Fruit fly (Drosophila melanogaster) whole organism, adult: Measurements from ENCODE around the gene LPCAT.
A peak's percentile ranks its signal among the peaks of the same experiment; 100 is the strongest.

Experiments used
- CG1620 ChIP-seq: fragments of 200-800 bp; sonication (Bioruptor generic); optimal IDR thresholded peaks from 2 replicates; lab custom pipeline; 2016; ENCODE audit warnings: missing biosample characterization, missing genetic modification characterization
- CG33017 ChIP-seq: fragments of 200-800 bp; sonication (Bioruptor generic); optimal IDR thresholded peaks from 2 replicates; lab custom pipeline; 2018; ENCODE audit warnings: missing biosample characterization, mild to moderate bottlenecking, missing genetic modification characterization, moderate library complexity
- CG7045 ChIP-seq: fragments of 200-800 bp; sonication (Bioruptor generic); optimal IDR thresholded peaks from 2 replicates; lab custom pipeline; 2017; ENCODE audit warnings: missing biosample characterization, mild to moderate bottlenecking, missing genetic modification characterization
- CG7101 ChIP-seq: fragments of 200-800 bp; sonication (Bioruptor generic); optimal IDR thresholded peaks from 2 replicates; lab custom pipeline; 2018; ENCODE audit warnings: missing biosample characterization, mild to moderate bottlenecking, missing genetic modification characterization, moderate library complexity
- Clk ChIP-seq: fragments of 200-800 bp; sonication (Bioruptor generic); optimal IDR thresholded peaks from 2 replicates; lab custom pipeline; 2017; ENCODE audit warnings: missing biosample characterization, missing genetic modification characterization
- Crg-1 ChIP-seq: fragments of 200-800 bp; sonication (Bioruptor generic); optimal IDR thresholded peaks from 2 replicates; lab custom pipeline; 2016; ENCODE audit warnings: missing biosample characterization, missing genetic modification characterization
- Mnt ChIP-seq: fragments of 200-800 bp; sonication (Bioruptor generic); optimal IDR thresholded peaks from 2 replicates; lab custom pipeline; 2016; ENCODE audit warnings: missing biosample characterization, mild to moderate bottlenecking, missing genetic modification characterization
- cic ChIP-seq: fragments of 200-800 bp; sonication (Bioruptor generic); optimal IDR thresholded peaks from 2 replicates; lab custom pipeline; 2017; ENCODE audit warnings: missing biosample characterization, mild to moderate bottlenecking, missing genetic modification characterization, moderate library complexity
- cnc ChIP-seq, 2 experiments: fragments of >200 bp; optimal IDR thresholded peaks; 2 replicates each; lab custom pipeline; 2017
- kay ChIP-seq: fragments of 200-800 bp; sonication (Bioruptor generic); peaks from one replicate; lab custom pipeline; 2016; ENCODE audit warnings: missing biosample characterization, missing genetic modification characterization, borderline replicate concordance
- pad ChIP-seq: fragments of 200-800 bp; sonication (Bioruptor generic); optimal IDR thresholded peaks from 3 replicates; lab custom pipeline; 2017; ENCODE audit warnings: missing biosample characterization, missing genetic modification characterization, mild to moderate bottlenecking, moderate library complexity, missing genetic modification reagents
- tj ChIP-seq: fragments of 200-800 bp; sonication (Bioruptor generic); optimal IDR thresholded peaks from 3 replicates; lab custom pipeline; 2017; ENCODE audit warnings: missing biosample characterization, mild to moderate bottlenecking, missing genetic modification characterization, moderate library complexity

DNA sequence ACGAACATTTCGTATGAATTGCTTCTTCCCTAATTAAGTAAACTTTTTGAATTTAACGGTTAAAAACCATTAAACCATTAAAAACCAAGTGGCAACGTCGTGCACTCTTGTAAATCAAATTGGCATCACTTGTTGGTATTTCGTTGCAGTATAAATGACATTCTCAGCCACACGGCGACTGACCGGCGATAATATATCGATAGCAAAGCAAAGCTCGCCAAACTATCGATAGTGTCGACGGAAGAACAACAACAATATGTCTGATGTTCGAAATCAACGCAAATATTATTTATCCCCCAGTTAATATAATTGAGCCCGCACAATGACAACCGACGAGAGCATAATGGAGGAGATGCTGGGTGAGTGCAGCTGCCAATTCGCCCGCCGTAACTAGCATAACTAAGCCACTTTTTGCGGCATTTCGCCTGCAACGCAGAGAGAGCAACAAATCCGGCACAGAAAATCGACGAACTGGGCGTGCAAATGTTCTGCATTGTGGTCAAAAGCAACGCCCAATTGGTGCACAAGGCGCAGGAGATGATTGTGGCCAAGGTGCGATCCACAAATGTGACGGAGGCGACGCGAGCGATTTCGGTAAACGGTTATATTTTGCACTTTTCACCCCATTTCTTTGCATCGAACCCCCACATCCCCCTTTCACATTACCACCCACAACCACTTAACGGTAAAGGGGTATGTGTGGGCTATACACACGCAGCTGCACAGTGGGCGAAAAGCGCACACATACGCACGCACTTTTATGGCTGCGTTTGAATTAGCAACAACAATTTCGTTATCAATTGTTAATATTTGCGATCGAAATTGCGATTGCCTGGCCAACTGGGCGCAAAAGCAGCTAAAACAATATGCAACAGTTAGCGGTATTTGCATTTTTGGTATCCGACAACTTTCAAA is 21.3 kb upstream of the LPCAT start, which contains the start of gene Gga:
- TF ChIP-seq Crg-1 (GFP tag; lab: Kevin White, UChicago), result peak; percentile 1
- TF ChIP-seq cnc (optimal IDR thresholded peaks at IDR 0.05; lab: Kevin White, UChicago), result no peak
- no peak for TF ChIP-seq kay
- TF ChIP-seq CG33017, result no peak
- TF ChIP-seq CG1620, result peak; percentile 21
- peak; percentile 62 for TF ChIP-seq pad (GFP tag; lab: Kevin White, UChicago)
- TF ChIP-seq Mnt (GFP tag; lab: Kevin White, UChicago), result peak; percentile 7
- TF ChIP-seq cic, result no peak
- no peak for TF ChIP-seq CG7045 (GFP tag; lab: Kevin White, UChicago)
- TF ChIP-seq tj (GFP tag; lab: Kevin White, UChicago), result no peak
- TF ChIP-seq CG7101 (tag; lab: Kevin White, UChicago), result peak; percentile 19
- TF ChIP-seq Clk (GFP tag; lab: Kevin White, UChicago), result no peak
